Worm (Caenorhabditis elegans) whole organism, mixed stage, embryonic: ENCODE results near the gene gst-29.
A peak's percentile ranks its signal among the peaks of the same experiment; 100 is the strongest.
"Not testable (repeated sequence)": the region's sequence is repeated elsewhere in the genome, so short reads cannot be mapped to it uniquely, and the experiment has no call there.

Experiments
- M03D4.4 ChIP-seq: sonication (generic microtip); optimal IDR thresholded peaks from 2 replicates; lab custom pipeline; 2017; ENCODE audit warnings: mild to moderate bottlenecking, missing genetic modification characterization, missing compliant biosample characterization
- bed-3 ChIP-seq: fragments of 200-800 bp; sonication (Bioruptor generic); optimal IDR thresholded peaks from 3 replicates; lab custom pipeline; 2018; ENCODE audit warnings: mild to moderate bottlenecking, missing genetic modification characterization, moderate library complexity, missing compliant biosample characterization
- blmp-1 ChIP-seq: fragments of 150-350 bp; optimal IDR thresholded peaks from 2 replicates; lab custom pipeline; 2014; ENCODE audit warnings: missing biosample characterization, missing genetic modification characterization
- ceh-39 ChIP-seq: fragments of 150-350 bp; optimal IDR thresholded peaks from 2 replicates; lab custom pipeline; 2014; ENCODE audit warnings: missing biosample characterization, missing genetic modification characterization
- ceh-43 ChIP-seq: fragments of 200-800 bp; sonication (Bioruptor generic); optimal IDR thresholded peaks from 2 replicates; lab custom pipeline; 2018; ENCODE audit warnings: mild to moderate bottlenecking, missing genetic modification characterization, moderate library complexity, missing compliant biosample characterization
- ceh-83 ChIP-seq: fragments of 200-800 bp; sonication (Bioruptor generic); optimal IDR thresholded peaks from 2 replicates; lab custom pipeline; 2018; ENCODE audit warnings: mild to moderate bottlenecking, missing genetic modification characterization, missing compliant biosample characterization
- ces-1 ChIP-seq: fragments of 150-350 bp; optimal IDR thresholded peaks from 2 replicates; lab custom pipeline; 2014; ENCODE audit warnings: missing biosample characterization, missing genetic modification reagents, missing genetic modification characterization
- cnd-1 ChIP-seq: fragments of 200-800 bp; sonication (Bioruptor generic); optimal IDR thresholded peaks from 2 replicates; lab custom pipeline; 2018; ENCODE audit warnings: mild to moderate bottlenecking, missing genetic modification characterization, missing compliant biosample characterization
- drap-1 ChIP-seq: fragments of 200-800 bp; sonication (Bioruptor generic); optimal IDR thresholded peaks from 3 replicates; lab custom pipeline; 2018; ENCODE audit warnings: mild to moderate bottlenecking, missing genetic modification characterization, missing compliant biosample characterization
- elt-1 ChIP-seq: sonication (generic microtip); optimal IDR thresholded peaks from 2 replicates; lab custom pipeline; 2017; ENCODE audit warnings: missing genetic modification characterization, mild to moderate bottlenecking, missing compliant biosample characterization, antibody characterized with exemption, moderate library complexity, borderline replicate concordance; ENCODE audit not compliant: insufficient read depth
- elt-3 ChIP-seq: fragments of 150-350 bp; optimal IDR thresholded peaks from 2 replicates; lab custom pipeline; 2014; ENCODE audit warnings: missing biosample characterization, missing genetic modification characterization
- flh-1 ChIP-seq: fragments of 200-800 bp; sonication (Bioruptor generic); optimal IDR thresholded peaks from 2 replicates; lab custom pipeline; 2018; ENCODE audit warnings: mild to moderate bottlenecking, missing genetic modification characterization, moderate library complexity, missing compliant biosample characterization
- hlh-1 ChIP-seq: fragments of 150-350 bp; optimal IDR thresholded peaks from 2 replicates; lab custom pipeline; 2014; ENCODE audit warnings: missing biosample characterization, missing genetic modification reagents, missing genetic modification characterization
- lin-13 ChIP-seq: fragments of 150-350 bp; optimal IDR thresholded peaks from 2 replicates; lab custom pipeline; 2014; ENCODE audit warnings: missing biosample characterization, missing genetic modification characterization
- lsy-2 ChIP-seq: fragments of 150-350 bp; optimal IDR thresholded peaks from 2 replicates; lab custom pipeline; 2014; ENCODE audit warnings: missing biosample characterization, missing genetic modification characterization
- mab-5 ChIP-seq: fragments of 150-350 bp; optimal IDR thresholded peaks from 2 replicates; lab custom pipeline; 2014; ENCODE audit warnings: missing biosample characterization, missing genetic modification characterization
- mep-1 ChIP-seq: fragments of 150-350 bp; optimal IDR thresholded peaks from 2 replicates; lab custom pipeline; 2017; ENCODE audit warnings: missing biosample characterization, missing genetic modification reagents, missing genetic modification characterization, inconsistent platforms
- mls-2 ChIP-seq: sonication (generic microtip); optimal IDR thresholded peaks from 2 replicates; lab custom pipeline; 2016; ENCODE audit warnings: mild to moderate bottlenecking, missing genetic modification characterization, moderate library complexity, missing compliant biosample characterization
- nhr-12 ChIP-seq: fragments of 150-350 bp; optimal IDR thresholded peaks from 2 replicates; lab custom pipeline; 2014; ENCODE audit warnings: missing biosample characterization, missing genetic modification characterization
- nhr-2 ChIP-seq: fragments of 150-350 bp; optimal IDR thresholded peaks from 2 replicates; lab custom pipeline; 2014; ENCODE audit warnings: missing biosample characterization, missing genetic modification characterization
- nhr-76 ChIP-seq: sonication (generic microtip); optimal IDR thresholded peaks from 2 replicates; lab custom pipeline; 2017; ENCODE audit warnings: missing biosample characterization, missing genetic modification characterization
- pha-4 ChIP-seq: fragments of 150-350 bp; optimal IDR thresholded peaks from 2 replicates; lab custom pipeline; 2018; ENCODE audit warnings: missing biosample characterization, missing genetic modification reagents, missing genetic modification characterization
- snpc-4 ChIP-seq: fragments of 150-350 bp; optimal IDR thresholded peaks from 2 replicates; lab custom pipeline; 2014; ENCODE audit warnings: missing biosample characterization, missing genetic modification characterization
- sptf-1 ChIP-seq: sonication (generic microtip); optimal IDR thresholded peaks from 2 replicates; lab custom pipeline; 2017; ENCODE audit warnings: mild to moderate bottlenecking, missing genetic modification characterization, moderate library complexity, missing compliant biosample characterization
- tbx-8 ChIP-seq: fragments of 200-800 bp; sonication (Bioruptor generic); optimal IDR thresholded peaks from 2 replicates; lab custom pipeline; 2018; ENCODE audit warnings: mild to moderate bottlenecking, missing genetic modification characterization, moderate library complexity, missing compliant biosample characterization
- unc-120 ChIP-seq: sonication (generic microtip); optimal IDR thresholded peaks from 2 replicates; lab custom pipeline; 2017; ENCODE audit warnings: missing genetic modification characterization, missing compliant biosample characterization; ENCODE audit not compliant: poor library complexity, severe bottlenecking
- unc-39 ChIP-seq: fragments of 150-350 bp; optimal IDR thresholded peaks from 2 replicates; lab custom pipeline; 2014; ENCODE audit warnings: missing biosample characterization, missing genetic modification characterization
- unc-62 ChIP-seq: fragments of 150-350 bp; optimal IDR thresholded peaks from 2 replicates; lab custom pipeline; 2014; ENCODE audit warnings: missing biosample characterization, missing genetic modification reagents, missing genetic modification characterization
- ztf-11 ChIP-seq: fragments of 150-350 bp; optimal IDR thresholded peaks from 2 replicates; lab custom pipeline; 2014; ENCODE audit warnings: missing biosample characterization, missing genetic modification characterization

The gst-29 gene

DNA sequence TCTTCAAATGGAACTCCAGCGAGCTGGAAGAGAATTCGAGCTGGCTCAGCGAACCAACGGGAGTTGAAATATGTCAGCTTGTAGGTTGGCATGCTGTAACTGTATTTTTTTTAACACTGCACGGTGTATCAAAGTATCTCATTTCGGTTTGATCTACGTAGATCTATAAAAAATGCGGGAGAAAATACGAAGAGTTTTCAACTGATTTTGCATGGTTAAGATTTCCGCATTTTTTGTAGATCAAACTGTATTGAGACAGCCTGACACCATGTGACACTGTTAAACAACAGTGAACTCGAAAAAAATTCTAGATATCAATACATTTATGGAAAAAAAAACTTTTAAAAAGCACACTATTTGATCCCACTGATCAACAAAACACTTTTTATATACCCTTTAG is 8.8 kb upstream of the gst-29 start, which contains the start of gene gst-32:
Gene gst-32, minus strand, starts transcription at position 101 of the 400 bp plus-strand sequence.
- no peak for TF ChIP-seq ceh-83

DNA sequence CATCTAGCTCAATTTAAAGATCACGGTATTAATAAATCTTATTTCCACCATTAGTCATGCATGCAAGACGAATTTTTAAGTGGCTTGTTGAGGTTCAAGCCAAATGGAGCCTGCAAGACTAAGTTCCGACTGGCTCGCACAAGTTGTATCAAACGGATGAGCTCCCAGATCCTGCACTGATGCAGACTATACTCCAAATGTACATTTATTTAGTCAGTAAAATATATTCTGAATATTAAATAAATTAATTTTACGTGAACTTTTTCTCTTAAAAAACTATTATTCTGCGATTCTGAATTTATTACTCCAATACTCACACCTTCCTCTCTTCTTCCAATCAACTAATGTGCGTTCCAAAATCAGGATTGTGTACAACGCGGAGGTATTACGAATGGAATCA is 6.0 kb upstream of the gst-29 start, which contains the start of gene Y53F4B.36:
Gene Y53F4B.36, plus strand, starts transcription at position 301 of the 400 bp plus-strand sequence.
- TF ChIP-seq unc-62 (GFP tag; lab: Kevin White, UChicago) (no peak), nhr-2 (tag; lab: Kevin White, UChicago) (no peak), hlh-1 (tag; lab: Kevin White, UChicago) (no peak), cnd-1 (tag; lab: Kevin White, UChicago) (no peak), lsy-2 (tag; lab: Kevin White, UChicago) (no peak), drap-1 (GFP tag; lab: Kevin White, UChicago) (no peak), M03D4.4 (tag; lab: Kevin White, UChicago) (no peak), ztf-11 (no peak), mls-2 (tag; lab: Kevin White, UChicago) (no peak), elt-1 (tag; lab: Kevin White, UChicago) (no peak), nhr-12 (no peak), ceh-39 (tag; lab: Kevin White, UChicago) (no peak), mep-1 (tag; lab: Kevin White, UChicago) (no peak)

DNA sequence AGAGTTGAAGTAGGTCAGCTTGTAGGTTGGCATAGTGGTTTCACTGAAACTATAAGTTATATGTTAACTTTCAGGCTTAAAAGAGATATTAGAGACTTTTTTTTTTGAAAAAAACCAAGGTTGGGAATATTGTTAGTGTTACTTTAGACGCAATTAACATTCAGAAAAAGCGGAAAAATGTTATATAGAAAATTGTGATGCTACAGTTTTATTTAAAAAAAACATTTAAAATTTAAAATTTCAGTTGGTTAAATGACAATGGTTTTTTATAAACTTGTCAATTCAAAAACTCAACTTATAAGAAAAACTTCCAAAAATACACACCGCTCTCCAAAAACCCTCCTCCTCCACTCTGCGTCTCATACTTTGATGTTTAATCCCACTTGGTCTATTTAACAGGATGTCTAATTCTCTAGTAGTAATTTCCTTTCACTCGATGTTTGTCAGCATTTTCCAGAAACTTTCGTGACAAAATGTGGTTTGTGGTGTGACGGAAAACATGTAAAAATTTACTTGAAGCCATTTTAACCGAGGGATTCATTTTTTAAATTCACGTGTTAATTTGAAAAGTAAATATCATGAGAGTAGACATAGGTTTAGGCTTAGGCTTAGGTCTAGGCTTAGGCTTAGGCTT is 5.4 kb upstream of the gst-29 start, which contains the start of gene gst-31:
Gene gst-31, minus strand, starts transcription at position 51 of the 634 bp plus-strand sequence.
- TF ChIP-seq ceh-39 (tag; lab: Kevin White, UChicago) (no peak), ceh-43 (GFP tag; lab: Kevin White, UChicago) (no peak), bed-3 (GFP tag; lab: Kevin White, UChicago) (no peak), mep-1 (tag; lab: Kevin White, UChicago) (no peak)

DNA sequence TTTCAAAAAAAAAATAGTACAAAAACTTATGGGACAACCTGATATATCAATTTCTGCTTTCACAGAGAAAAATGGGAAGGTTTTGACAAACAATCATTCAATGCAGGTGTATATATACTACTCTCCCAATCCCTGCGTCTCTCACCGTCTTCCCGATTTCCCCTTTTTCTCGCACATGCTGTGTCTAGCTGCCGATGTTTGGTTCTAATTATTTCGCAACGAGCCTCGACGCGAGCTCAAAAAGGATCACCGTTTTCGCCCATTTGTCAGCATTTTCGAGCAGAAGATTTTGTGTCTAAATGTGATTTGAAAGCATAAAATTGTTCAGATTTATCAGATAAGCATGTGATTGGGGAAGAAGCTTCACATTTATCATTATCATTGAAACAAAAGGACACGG is 3.5 kb upstream of the gst-29 start:
- no peak for TF ChIP-seq snpc-4 (tag; lab: Kevin White, UChicago)
- TF ChIP-seq mab-5 = no peak
- TF ChIP-seq drap-1 (GFP tag; lab: Kevin White, UChicago) = no peak
- no peak for TF ChIP-seq elt-3 (tag; lab: Kevin White, UChicago)
- TF ChIP-seq ceh-83 = no peak
- TF ChIP-seq tbx-8 (GFP tag; lab: Kevin White, UChicago) = no peak
- TF ChIP-seq blmp-1 (tag; lab: Kevin White, UChicago) = no peak
- no peak for TF ChIP-seq nhr-76 (tag; lab: Kevin White, UChicago)
- TF ChIP-seq nhr-2 (tag; lab: Kevin White, UChicago) = no peak
- TF ChIP-seq unc-120 (tag; lab: Kevin White, UChicago) = peak; percentile 13
- TF ChIP-seq bed-3 (GFP tag; lab: Kevin White, UChicago) = no peak
- no peak for TF ChIP-seq M03D4.4 (tag; lab: Kevin White, UChicago)
- TF ChIP-seq pha-4 (tag; lab: Kevin White, UChicago) = peak; percentile 23
- no peak for TF ChIP-seq lsy-2 (tag; lab: Kevin White, UChicago)
- TF ChIP-seq sptf-1 = no peak
- TF ChIP-seq ceh-39 (tag; lab: Kevin White, UChicago) = no peak
- TF ChIP-seq lin-13 (tag; lab: Kevin White, UChicago) = no peak

DNA sequence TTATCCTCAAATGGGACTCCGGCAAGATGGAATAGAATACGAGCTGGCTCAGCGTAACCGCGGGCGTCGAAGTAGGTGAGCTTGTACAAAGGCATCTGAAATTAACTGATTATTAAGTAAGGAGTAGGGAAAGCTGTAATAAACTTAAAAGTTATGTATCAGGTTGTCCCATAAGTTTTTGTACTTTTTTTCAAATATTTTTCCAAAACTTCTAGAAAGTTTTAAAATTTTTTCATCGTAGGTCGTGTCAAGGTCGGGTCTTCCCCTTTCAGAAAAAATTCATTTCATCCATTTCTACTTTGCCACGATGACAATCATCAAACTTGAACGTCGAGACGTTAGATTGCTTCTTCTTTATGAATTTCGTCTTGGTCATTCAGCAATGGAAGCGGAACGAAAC is 2.2 kb upstream of the gst-29 start, which contains the start of gene gst-39:
Gene gst-39, minus strand, starts transcription at position 101 of the 400 bp plus-strand sequence.
- TF ChIP-seq sptf-1; ztf-11; ceh-39 (tag; lab: Kevin White, UChicago): not testable (repeated sequence)

DNA sequence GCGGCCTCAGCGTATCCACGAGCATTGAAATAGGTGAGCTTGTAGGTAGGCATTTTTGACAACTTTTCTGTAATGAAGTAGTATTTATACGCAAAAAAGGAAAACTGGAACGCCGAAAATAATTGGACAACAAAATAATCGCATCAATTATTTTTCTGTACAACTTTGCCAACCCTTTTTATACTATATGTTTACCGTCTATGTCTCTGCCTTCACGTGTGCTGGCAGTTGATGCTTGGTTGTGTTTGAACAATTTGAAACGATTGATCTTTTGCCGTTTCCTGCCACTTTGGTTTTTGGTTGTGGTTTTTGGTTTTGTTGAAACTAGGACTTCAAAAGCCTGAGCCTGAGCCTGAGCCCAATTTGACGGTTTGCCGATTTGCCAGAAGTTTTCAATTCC is 2.3 kb downstream of the gst-29 start, which contains the start of gene gst-28:
Gene gst-28, minus strand, starts transcription at position 238 of the 400 bp plus-strand sequence.
- no peak for TF ChIP-seq unc-39 (tag; lab: Kevin White, UChicago)
- TF ChIP-seq flh-1 (GFP tag; lab: Kevin White, UChicago) = no peak
- TF ChIP-seq hlh-1 (tag; lab: Kevin White, UChicago) = no peak
- TF ChIP-seq snpc-4 (tag; lab: Kevin White, UChicago) = no peak
- TF ChIP-seq sptf-1 = no peak
- TF ChIP-seq nhr-76 (tag; lab: Kevin White, UChicago) = no peak
- no peak for TF ChIP-seq bed-3 (GFP tag; lab: Kevin White, UChicago)
- no peak for TF ChIP-seq M03D4.4 (tag; lab: Kevin White, UChicago)
- no peak for TF ChIP-seq unc-62 (GFP tag; lab: Kevin White, UChicago)
- TF ChIP-seq lsy-2 (tag; lab: Kevin White, UChicago) = no peak
- TF ChIP-seq ces-1 (GFP tag; lab: Kevin White, UChicago) = no peak
- TF ChIP-seq cnd-1 (tag; lab: Kevin White, UChicago) = no peak
